Worm (Caenorhabditis elegans): ENCODE results near the gene T01D3.3.

Gene T01D3.3

ce11 chrV:13657291-13657690, 46.8 kb upstream of the T01D3.3 start (continued):
- TF ChIP-seq pha-4 (GFP tag; IDR thresholded peaks at IDR 0.05) (no peak), pha-4 (tag; optimal IDR thresholded peaks at IDR 0.05) (no peak), egl-43 (GFP tag; IDR thresholded peaks at IDR 0.05) (no peak; the same call in 1 of the 2 replicates), F49E8.2 (tag; optimal IDR thresholded peaks at IDR 0.05; ENCODE audit: borderline replicate concordance) (no peak), nhr-77 (tag; optimal IDR thresholded peaks at IDR 0.05) (peak; percentile 62), php-3 (GFP tag; IDR thresholded peaks at IDR 0.05) (peak; percentile 43; the same call in 1 of the 2 replicates), tra-1 (GFP tag; IDR thresholded peaks at IDR 0.05) (peak; percentile 76), mxl-2 (GFP tag; conservative IDR thresholded peaks at IDR 0.05) (peak; percentile 58; the same call in 1 of the 2 replicates), ztf-7 (tag; optimal IDR thresholded peaks at IDR 0.05) (peak; percentile 19), F44E2.7 (GFP tag; IDR thresholded peaks at IDR 0.05) (no peak), ceh-32 (tag; optimal IDR thresholded peaks at IDR 0.05; ENCODE audit: poor library complexity) (no peak), duxl-1 (tag; optimal IDR thresholded peaks at IDR 0.05; ENCODE audit: poor library complexity) (peak; percentile 50), ama-1 (optimal IDR thresholded peaks at IDR 0.05) (no peak), nhr-25 (tag; optimal IDR thresholded peaks at IDR 0.05; ENCODE audit: borderline replicate concordance, insufficient read depth) (no peak), egl-27 (tag; optimal IDR thresholded peaks at IDR 0.05) (no peak), arid-1 (GFP tag; conservative IDR thresholded peaks at IDR 0.05) (no peak), zfp-3 (GFP tag; conservative IDR thresholded peaks at IDR 0.05) (0 out of 2 replicates have a peak, but pooled peaks have one; percentile 9), ztf-11 (tag; optimal IDR thresholded peaks at IDR 0.05) (no peak), madf-9 (GFP tag; conservative IDR thresholded peaks at IDR 0.05) (0 out of 2 replicates have a peak, but pooled peaks have one; percentile 26), cey-2 (tag; optimal IDR thresholded peaks at IDR 0.05; ENCODE audit: borderline replicate concordance, insufficient read depth) (peak; percentile 41), nhr-111 (GFP tag; optimal IDR thresholded peaks at IDR 0.05) (no peak), F37D6.2 (tag; optimal IDR thresholded peaks at IDR 0.05) (no peak), unc-39 (tag; optimal IDR thresholded peaks at IDR 0.05) (no peak), mdl-1 (tag; optimal IDR thresholded peaks at IDR 0.05) (peak; percentile 96 to 98), zag-1 (tag; optimal IDR thresholded peaks at IDR 0.05) (no peak), hif-1 (tag; optimal IDR thresholded peaks at IDR 0.05) (peak; percentile 43 to 90), F26F4.8 (GFP tag; conservative IDR thresholded peaks at IDR 0.05) (no peak), sdz-12 (GFP tag; optimal IDR thresholded peaks at IDR 0.05) (no peak), set-16 (GFP tag; IDR thresholded peaks at IDR 0.05) (peak; percentile 17; the same call in 1 of the 2 replicates), spr-3 (GFP tag; optimal IDR thresholded peaks at IDR 0.05) (peak; percentile 11), fkh-10 (GFP tag; optimal IDR thresholded peaks at IDR 0.05) (no peak), Y75B8A.6 (GFP tag; IDR thresholded peaks at IDR 0.05) (no peak), hlh-11 (tag; optimal IDR thresholded peaks at IDR 0.05) (peak; percentile 97), mxl-3 (GFP tag; optimal IDR thresholded peaks at IDR 0.05) (peak; percentile 97), lim-7 (GFP tag; IDR thresholded peaks at IDR 0.05) (no peak), dve-1 (tag; optimal IDR thresholded peaks at IDR 0.05; ENCODE audit: insufficient read depth) (peak; percentile 97), nhr-6 (tag; optimal IDR thresholded peaks at IDR 0.05) (peak; percentile 1), daf-12 (tag; optimal IDR thresholded peaks at IDR 0.05) (no peak), hmg-1.1 (GFP tag; IDR thresholded peaks at IDR 0.05) (no peak), nhr-41 (GFP tag; IDR thresholded peaks at IDR 0.05) (0 out of 2 replicates have a peak, but pooled peaks have one; percentile 33), nhr-76 (tag; optimal IDR thresholded peaks at IDR 0.05) (peak; percentile 37), ctbp-1 (GFP tag; IDR thresholded peaks at IDR 0.05) (peak; percentile 26; the same call in 1 of the 2 replicates), gei-8 (GFP tag; optimal IDR thresholded peaks at IDR 0.05) (peak; percentile 73), nhr-237 (tag; optimal IDR thresholded peaks at IDR 0.05) (no peak), nhr-11 (tag; optimal IDR thresholded peaks at IDR 0.05) (peak; percentile 34), nhr-102 (tag; optimal IDR thresholded peaks at IDR 0.05) (peak; percentile 44), T26A8.4 (GFP tag; IDR thresholded peaks at IDR 0.05) (no peak; the same call in 1 of the 2 replicates), spr-1 (tag; optimal IDR thresholded peaks at IDR 0.05) (no peak), dpl-1 (GFP tag; optimal IDR thresholded peaks at IDR 0.05) (peak; percentile 39), daf-8 (GFP tag; IDR thresholded peaks at IDR 0.05) (no peak)

Measured in whole organism, L4 larva.